Worm (Caenorhabditis elegans) whole organism, L4 larva: ENCODE data around the gene oac-57.

Source experiments
- F44E2.7 ChIP-seq: fragments of 200-800 bp; sonication (Bioruptor generic); IDR thresholded peaks from 2 replicates; pipeline ENCODE4 v2.1.2; 2022; ENCODE audit warnings: missing genetic modification characterization, missing compliant biosample characterization
- R02D3.7 ChIP-seq: fragments of 150-350 bp; sonication (generic microtip); optimal IDR thresholded peaks from 3 replicates; lab custom pipeline; 2014; ENCODE audit warnings: missing biosample characterization, missing genetic modification characterization
- T26A8.4 ChIP-seq: fragments of 200-800 bp; sonication (Bioruptor generic); IDR thresholded peaks from 2 replicates; pipeline ENCODE4 v1.3.6; 2022; ENCODE audit warnings: missing genetic modification characterization, missing compliant biosample characterization
- Y48G9A.11 ChIP-seq: fragments of 200-800 bp; sonication (Bioruptor generic); IDR thresholded peaks from 2 replicates; pipeline ENCODE4 v1.3.6; 2022; ENCODE audit warnings: missing genetic modification reagents, missing genetic modification characterization, missing compliant biosample characterization
- ZK546.5 ChIP-seq, 2 experiments: sonication (generic microtip); optimal IDR thresholded peaks; 2 replicates each; lab custom pipeline; 2017; ENCODE audit warnings: missing biosample characterization in 2 of 2, missing genetic modification characterization in 2 of 2
- attf-4 ChIP-seq: sonication (generic microtip); optimal IDR thresholded peaks from 3 replicates; lab custom pipeline; 2017; ENCODE audit warnings: missing biosample characterization, missing genetic modification characterization
- ceh-20 ChIP-seq: fragments of 200-800 bp; sonication (Bioruptor generic); IDR thresholded peaks from 2 replicates; pipeline ENCODE4 v1.3.6; 2022; ENCODE audit warnings: missing genetic modification reagents, missing genetic modification characterization, missing compliant biosample characterization
- ceh-44 ChIP-seq: fragments of 200-800 bp; sonication (Bioruptor generic); IDR thresholded peaks from 2 replicates; pipeline ENCODE4 v1.3.6; 2022; ENCODE audit warnings: missing genetic modification reagents, missing genetic modification characterization, missing compliant biosample characterization
- ceh-62 ChIP-seq: sonication (generic microtip); optimal IDR thresholded peaks from 2 replicates; lab custom pipeline; 2017; ENCODE audit warnings: missing biosample characterization, missing genetic modification characterization
- ceh-82 ChIP-seq: sonication (generic microtip); optimal IDR thresholded peaks from 2 replicates; lab custom pipeline; 2017; ENCODE audit warnings: missing biosample characterization, missing genetic modification characterization
- cey-2 ChIP-seq: sonication (generic microtip); optimal IDR thresholded peaks from 3 replicates; lab custom pipeline; 2017; ENCODE audit warnings: missing genetic modification characterization, mild to moderate bottlenecking, missing compliant biosample characterization, antibody characterized with exemption, borderline replicate concordance; ENCODE audit not compliant: insufficient read depth
- ctbp-1 ChIP-seq: fragments of 200-800 bp; sonication (Bioruptor generic); IDR thresholded peaks from 2 replicates; pipeline ENCODE4 v1.3.6; 2022; ENCODE audit warnings: missing genetic modification reagents, missing genetic modification characterization, missing compliant biosample characterization
- daf-16 ChIP-seq, 3 experiments: sonication (generic microtip); optimal IDR thresholded peaks; 2 replicates each; lab custom pipeline; 2016 to 2017; ENCODE audit warnings: missing genetic modification characterization in 3 of 3, missing genetic modification reagents in 3 of 3, mild to moderate bottlenecking in 2 of 3, missing compliant biosample characterization in 2 of 3, missing biosample characterization in 1 of 3, moderate library complexity in 1 of 3
- dmd-9 ChIP-seq: fragments of 200-800 bp; sonication (Bioruptor generic); IDR thresholded peaks from 2 replicates; pipeline ENCODE4 v1.3.6; 2022; ENCODE audit warnings: missing genetic modification reagents, missing genetic modification characterization, missing compliant biosample characterization
- dve-1 ChIP-seq: sonication (generic microtip); optimal IDR thresholded peaks from 2 replicates; lab custom pipeline; 2017; ENCODE audit warnings: antibody characterized with exemption, mild to moderate bottlenecking, missing genetic modification characterization, missing compliant biosample characterization; ENCODE audit not compliant: insufficient read depth
- fos-1 ChIP-seq: fragments of 150-350 bp; optimal IDR thresholded peaks from 2 replicates; lab custom pipeline; 2014; ENCODE audit warnings: missing biosample characterization, missing genetic modification characterization
- hif-1 ChIP-seq, 2 experiments: sonication (generic microtip); optimal IDR thresholded peaks; 2 replicates each; lab custom pipeline; 2016 to 2017; ENCODE audit warnings: missing compliant biosample characterization in 2 of 2, missing genetic modification characterization in 2 of 2, missing genetic modification reagents in 2 of 2, missing genotype in 2 of 2, mild to moderate bottlenecking in 1 of 2
- hlh-30 ChIP-seq: sonication (generic microtip); optimal IDR thresholded peaks from 2 replicates; lab custom pipeline; 2017; ENCODE audit warnings: antibody characterized with exemption, mild to moderate bottlenecking, missing genetic modification characterization, missing compliant biosample characterization; ENCODE audit not compliant: insufficient read depth
- hmg-1.1 ChIP-seq: fragments of 200-800 bp; sonication (Bioruptor generic); IDR thresholded peaks from 2 replicates; pipeline ENCODE4 v1.3.6; 2022; ENCODE audit warnings: missing genetic modification reagents, missing genetic modification characterization, missing compliant biosample characterization
- lin-13 ChIP-seq: fragments of 150-350 bp; optimal IDR thresholded peaks from 2 replicates; lab custom pipeline; 2014; ENCODE audit warnings: missing biosample characterization, missing genetic modification reagents, missing genetic modification characterization
- lin-39 ChIP-seq: fragments of 150-350 bp; optimal IDR thresholded peaks from 2 replicates; lab custom pipeline; 2014; ENCODE audit warnings: missing biosample characterization, missing genetic modification reagents, missing genetic modification characterization
- mdl-1 ChIP-seq, 2 experiments: fragments of 150-350 bp in 1 of 2; sonication (generic microtip) in 1 of 2; optimal IDR thresholded peaks; 2 replicates each; lab custom pipeline; 2014 to 2017; ENCODE audit warnings: missing biosample characterization in 2 of 2, missing genetic modification characterization in 2 of 2
- mep-1 ChIP-seq: fragments of 150-350 bp; sonication (generic microtip); optimal IDR thresholded peaks from 3 replicates; lab custom pipeline; 2014; ENCODE audit warnings: missing biosample characterization, missing genetic modification characterization
- nhr-11 ChIP-seq: fragments of 150-350 bp; optimal IDR thresholded peaks from 2 replicates; lab custom pipeline; 2014; ENCODE audit warnings: missing biosample characterization, missing genetic modification characterization
- nhr-237 ChIP-seq: sonication (generic microtip); optimal IDR thresholded peaks from 2 replicates; lab custom pipeline; 2017; ENCODE audit warnings: missing biosample characterization, missing genetic modification characterization
- nhr-48 ChIP-seq: sonication (generic microtip); optimal IDR thresholded peaks from 2 replicates; lab custom pipeline; 2016; ENCODE audit warnings: mild to moderate bottlenecking, missing genetic modification characterization, missing compliant biosample characterization
- nhr-76 ChIP-seq: fragments of 150-350 bp; optimal IDR thresholded peaks from 2 replicates; lab custom pipeline; 2014; ENCODE audit warnings: missing biosample characterization, missing genetic modification characterization
- php-3 ChIP-seq: fragments of 200-800 bp; sonication (Bioruptor generic); IDR thresholded peaks from 2 replicates; pipeline ENCODE4 v1.3.6; 2022; ENCODE audit warnings: missing genetic modification reagents, missing genetic modification characterization, missing compliant biosample characterization
- rbr-2 ChIP-seq: sonication (generic microtip); optimal IDR thresholded peaks from 2 replicates; lab custom pipeline; 2016; ENCODE audit warnings: missing genotype, missing genetic modification characterization, missing compliant biosample characterization
- saeg-2 ChIP-seq: fragments of 200-800 bp; sonication (Bioruptor generic); IDR thresholded peaks from 2 replicates; pipeline ENCODE4 v1.3.6; 2022; ENCODE audit warnings: missing genetic modification reagents, missing genetic modification characterization, missing compliant biosample characterization
- sdz-12 ChIP-seq: fragments of 200-800 bp; sonication (Bioruptor generic); optimal IDR thresholded peaks from 2 replicates; lab custom pipeline; 2018; ENCODE audit warnings: mild to moderate bottlenecking, missing genetic modification characterization, missing compliant biosample characterization
- set-16 ChIP-seq: fragments of 200-800 bp; sonication (Bioruptor generic); IDR thresholded peaks from 2 replicates; pipeline ENCODE4 v1.3.6; 2022; ENCODE audit warnings: missing genetic modification reagents, missing genetic modification characterization, missing compliant biosample characterization
- snpc-4 ChIP-seq: fragments of 150-350 bp; optimal IDR thresholded peaks from 2 replicates; lab custom pipeline; 2014; ENCODE audit warnings: missing biosample characterization, missing genetic modification characterization
- spr-3 ChIP-seq: fragments of 200-800 bp; sonication (Bioruptor generic); optimal IDR thresholded peaks from 2 replicates; lab custom pipeline; 2018; ENCODE audit warnings: mild to moderate bottlenecking, missing genetic modification characterization, missing compliant biosample characterization
- unc-130 ChIP-seq: sonication (generic microtip); optimal IDR thresholded peaks from 2 replicates; lab custom pipeline; 2016; ENCODE audit warnings: missing genetic modification reagents, missing genetic modification characterization, missing compliant biosample characterization
- unc-39 ChIP-seq: sonication (generic microtip); optimal IDR thresholded peaks from 2 replicates; lab custom pipeline; 2017; ENCODE audit warnings: missing biosample characterization, missing genetic modification characterization
- unc-62 ChIP-seq, 3 experiments: fragments of 150-350 bp in 1 of 3; sonication (generic microtip); optimal IDR thresholded peaks in 2 of 3; peaks in 1 of 3; 1 replicate in 1 of 3; 2 replicates in 2 of 3; lab custom pipeline; 2014 to 2017; ENCODE audit warnings: missing biosample characterization in 3 of 3, missing genetic modification characterization in 3 of 3, missing genetic modification reagents in 3 of 3, missing genotype in 1 of 3
- zag-1 ChIP-seq: fragments of 150-350 bp; optimal IDR thresholded peaks from 2 replicates; lab custom pipeline; 2014; ENCODE audit warnings: missing biosample characterization, missing genetic modification characterization
- zfp-2 ChIP-seq: sonication (generic microtip); optimal IDR thresholded peaks from 2 replicates; lab custom pipeline; 2016; ENCODE audit warnings: mild to moderate bottlenecking, missing genetic modification characterization, missing compliant biosample characterization
- zip-11 ChIP-seq: fragments of 200-800 bp; sonication (Bioruptor generic); IDR thresholded peaks from 2 replicates; pipeline ENCODE4 v1.3.6; 2022; ENCODE audit warnings: missing genetic modification characterization, missing compliant biosample characterization
- zip-2 ChIP-seq: fragments of 150-350 bp; optimal IDR thresholded peaks from 2 replicates; lab custom pipeline; 2014; ENCODE audit warnings: missing biosample characterization, missing genetic modification characterization

The oac-57 gene

DNA sequence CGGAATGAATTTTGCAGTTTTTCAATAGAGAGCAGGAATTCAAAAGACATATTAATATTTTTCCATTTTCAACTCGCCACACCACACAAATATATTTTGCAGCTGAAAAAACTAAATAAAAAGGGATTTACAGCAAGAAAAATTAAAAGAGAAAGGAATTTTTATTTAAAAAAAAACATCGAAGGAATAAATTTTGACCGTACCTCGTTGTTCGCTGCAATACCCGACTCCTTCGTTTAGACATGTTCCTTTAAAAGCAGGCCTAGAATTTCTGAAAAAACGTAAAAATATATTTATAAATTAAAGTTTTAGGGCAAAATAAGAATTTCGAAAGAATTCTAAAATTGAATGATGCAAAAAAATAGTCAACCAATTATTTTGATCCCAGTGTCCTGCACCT is 28.2 kb upstream of the oac-57 start, which contains the start of gene F19B6.1:
F19B6.1 (minus strand) TSS at position 278 of the 400 bp plus-strand sequence.
- no peak for TF ChIP-seq ceh-20 (GFP tag; lab: Robert Waterston, UW)
- TF ChIP-seq mdl-1 (tag; optimal IDR thresholded peaks at IDR 0.05; lab: Kevin White, UChicago): no peak
- TF ChIP-seq nhr-237: no peak
- no peak for TF ChIP-seq zip-11 (GFP tag; lab: Robert Waterston, UW)
- TF ChIP-seq dve-1 (tag; lab: Kevin White, UChicago): no peak
- TF ChIP-seq unc-39: no peak
- TF ChIP-seq set-16 (GFP tag; lab: Robert Waterston, UW): no peak
- no peak for TF ChIP-seq saeg-2 (GFP tag; lab: Robert Waterston, UW)
- TF ChIP-seq Y48G9A.11 (GFP tag; lab: Robert Waterston, UW): no peak
- no peak for TF ChIP-seq ZK546.5 (tag; optimal IDR thresholded peaks at IDR 0.05; lab: Kevin White, UChicago)
- TF ChIP-seq zag-1 (tag; lab: Kevin White, UChicago): no peak
- TF ChIP-seq ceh-44 (GFP tag; lab: Robert Waterston, UW): no peak
- TF ChIP-seq php-3 (GFP tag; lab: Robert Waterston, UW): no peak
- TF ChIP-seq zfp-2: no peak
- TF ChIP-seq F44E2.7 (GFP tag; lab: Robert Waterston, UW): no peak
- TF ChIP-seq ceh-62 (tag; lab: Kevin White, UChicago): no peak
- no peak for TF ChIP-seq attf-4 (tag; lab: Kevin White, UChicago)

DNA sequence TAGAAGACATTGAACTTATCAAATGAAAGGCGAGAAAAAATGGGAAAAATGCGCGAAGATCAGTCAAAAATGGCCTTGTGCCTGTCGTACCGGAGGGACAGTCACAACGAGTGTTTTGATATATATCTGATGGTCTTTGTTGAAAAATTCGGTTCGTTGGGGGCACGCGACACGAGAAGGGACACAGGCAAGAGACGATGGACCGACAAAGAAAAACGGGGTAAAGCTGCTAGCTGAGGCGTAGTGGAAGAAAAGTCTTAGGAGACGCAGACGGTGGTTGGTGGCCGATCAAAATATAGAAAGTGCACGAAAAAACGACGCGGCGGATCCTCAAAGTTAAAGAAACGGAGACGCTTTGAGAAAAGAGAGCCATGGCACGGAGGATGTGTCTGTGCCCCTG is 27.6 kb upstream of the oac-57 start:
- TF ChIP-seq daf-16 (GFP tag; optimal IDR thresholded peaks at IDR 0.05; lab: Kevin White, UChicago) (peak in 1 of 2 experiments; percentile 42), daf-16 (tag; optimal IDR thresholded peaks at IDR 0.05; lab: Kevin White, UChicago) (no peak), ctbp-1 (GFP tag; lab: Robert Waterston, UW) (no peak), nhr-76 (tag; lab: Kevin White, UChicago) (no peak), mdl-1 (tag; optimal IDR thresholded peaks at IDR 0.05; lab: Kevin White, UChicago) (peak in 1 of 2 experiments; percentile 26), lin-39 (no peak), fos-1 (tag; lab: Kevin White, UChicago) (no peak), unc-130 (no peak), nhr-11 (tag; lab: Kevin White, UChicago) (no peak), unc-62 (GFP tag; optimal IDR thresholded peaks at IDR 0.05 in 1 of 2; lab: Kevin White, UChicago) (peak in 1 of 2 experiments; percentile 68), unc-62 (tag; optimal IDR thresholded peaks at IDR 0.05; lab: Kevin White, UChicago) (no peak), Y48G9A.11 (GFP tag; lab: Robert Waterston, UW) (no peak), lin-13 (GFP tag; lab: Kevin White, UChicago) (no peak), hmg-1.1 (GFP tag; lab: Robert Waterston, UW) (peak; percentile 54; the same call in 1 of the 2 replicates), ceh-82 (tag; lab: Kevin White, UChicago) (no peak), php-3 (GFP tag; lab: Robert Waterston, UW) (no peak), attf-4 (tag; lab: Kevin White, UChicago) (no peak), snpc-4 (no peak), sdz-12 (GFP tag; lab: Kevin White, UChicago) (no peak), T26A8.4 (no peak), mep-1 (tag; lab: Kevin White, UChicago) (no peak), rbr-2 (peak; percentile 10), R02D3.7 (tag; lab: Kevin White, UChicago) (no peak), spr-3 (GFP tag; lab: Kevin White, UChicago) (no peak), dmd-9 (0 out of 2 replicates have a peak, but pooled peaks have one; percentile 10), cey-2 (tag; lab: Kevin White, UChicago) (no peak), nhr-237 (no peak), zip-2 (tag; lab: Kevin White, UChicago) (no peak), hif-1 (tag; optimal IDR thresholded peaks at IDR 0.05; lab: Kevin White, UChicago) (peak in 1 of 2 experiments; percentile 28), hlh-30 (tag; lab: Kevin White, UChicago) (peak; percentile 63), nhr-48 (tag; lab: Kevin White, UChicago) (no peak)
